Fruit fly (Drosophila melanogaster) whole organism, embryonic: ENCODE measurements around the gene Os-C.
A peak's percentile ranks its signal among the peaks of the same experiment; 100 is the strongest.

ENCODE experiments used
- B-H1 ChIP-seq: fragments of 200-800 bp; sonication (Bioruptor generic); IDR thresholded peaks from 3 replicates; pipeline ENCODE4 v1.3.6; 2022; ENCODE audit warnings: missing biosample characterization, missing genetic modification characterization
- B-H2 ChIP-seq: fragments of 200-800 bp; sonication (Bioruptor generic); optimal IDR thresholded peaks from 2 replicates; lab custom pipeline; 2018; ENCODE audit warnings: missing biosample characterization, mild to moderate bottlenecking, missing genetic modification characterization
- Bdp1 ChIP-seq: fragments of 200-800 bp; sonication (Bioruptor generic); optimal IDR thresholded peaks from 3 replicates; lab custom pipeline; 2016; ENCODE audit warnings: missing biosample characterization, missing genetic modification characterization
- Bgb ChIP-seq: fragments of 200-800 bp; sonication (Bioruptor generic); IDR thresholded peaks from 2 replicates; pipeline ENCODE4 v1.3.6; 2022; ENCODE audit warnings: missing biosample characterization, missing genetic modification characterization; ENCODE audit not compliant: partially characterized antibody
- CG11696 ChIP-seq: fragments of 200-800 bp; sonication (Bioruptor generic); IDR thresholded peaks from 2 replicates; pipeline ENCODE4 v1.3.6; 2022; ENCODE audit warnings: missing biosample characterization, missing genetic modification characterization
- CG12155 ChIP-seq: fragments of 200-800 bp; sonication (Bioruptor generic); optimal IDR thresholded peaks from 3 replicates; lab custom pipeline; 2016; ENCODE audit warnings: missing biosample characterization, missing genetic modification characterization
- CG12299 ChIP-seq: fragments of 200-800 bp; sonication (Bioruptor generic); optimal IDR thresholded peaks from 2 replicates; lab custom pipeline; 2018; ENCODE audit warnings: missing biosample characterization, mild to moderate bottlenecking, missing genetic modification characterization
- CG14710 ChIP-seq: fragments of 200-800 bp; sonication (Bioruptor generic); optimal IDR thresholded peaks from 3 replicates; lab custom pipeline; 2019; ENCODE audit warnings: missing biosample characterization, mild to moderate bottlenecking, missing genetic modification characterization, moderate library complexity
- CG15011 ChIP-seq: fragments of 200-800 bp; sonication (Bioruptor generic); optimal IDR thresholded peaks from 3 replicates; lab custom pipeline; 2018; ENCODE audit warnings: missing biosample characterization, mild to moderate bottlenecking, missing genetic modification characterization
- CG15601 ChIP-seq: fragments of 200-800 bp; sonication (Bioruptor generic); optimal IDR thresholded peaks from 3 replicates; lab custom pipeline; 2019; ENCODE audit warnings: missing biosample characterization, mild to moderate bottlenecking, missing genetic modification characterization, moderate library complexity
- CG18476 ChIP-seq: fragments of 200-800 bp; sonication (Bioruptor generic); optimal IDR thresholded peaks from 2 replicates; lab custom pipeline; 2016; ENCODE audit warnings: missing biosample characterization, mild to moderate bottlenecking, missing genetic modification characterization
- CG3065 ChIP-seq: fragments of 200-800 bp; sonication (Bioruptor generic); optimal IDR thresholded peaks from 2 replicates; lab custom pipeline; 2016; ENCODE audit warnings: missing biosample characterization, missing genetic modification characterization
- CG32772 ChIP-seq: fragments of 200-800 bp; sonication (Bioruptor generic); IDR thresholded peaks from 2 replicates; pipeline ENCODE4 v1.3.6; 2022; ENCODE audit warnings: missing biosample characterization, missing genetic modification characterization
- CG33213 ChIP-seq: fragments of 200-800 bp; sonication (Bioruptor generic); optimal IDR thresholded peaks from 3 replicates; lab custom pipeline; 2016; ENCODE audit warnings: missing biosample characterization, missing genetic modification characterization
- CG34422 ChIP-seq: fragments of 200-800 bp; sonication (Bioruptor generic); IDR thresholded peaks from 3 replicates; pipeline ENCODE4 v1.3.6; 2022; ENCODE audit warnings: missing biosample characterization, missing genetic modification characterization
- CG4730 ChIP-seq: fragments of 200-800 bp; sonication (Bioruptor generic); IDR thresholded peaks from 2 replicates; pipeline ENCODE4 v1.3.6; 2022; ENCODE audit warnings: missing biosample characterization, missing genetic modification characterization
- CG5245 ChIP-seq: fragments of 200-800 bp; sonication (Bioruptor generic); optimal IDR thresholded peaks from 3 replicates; lab custom pipeline; 2016; ENCODE audit warnings: missing biosample characterization, missing genetic modification characterization
- CG6175 ChIP-seq: fragments of 200-800 bp; sonication (Bioruptor generic); IDR thresholded peaks from 3 replicates; pipeline ENCODE4 v1.3.6; 2022; ENCODE audit warnings: missing biosample characterization, missing genetic modification characterization
- CG7786 ChIP-seq: fragments of 200-800 bp; sonication (Bioruptor generic); optimal IDR thresholded peaks from 2 replicates; lab custom pipeline; 2016; ENCODE audit warnings: missing biosample characterization, missing genetic modification characterization
- CG8924 ChIP-seq: fragments of 200-800 bp; optimal IDR thresholded peaks from 3 replicates; lab custom pipeline; 2019; ENCODE audit warnings: missing biosample characterization, mild to moderate bottlenecking, missing genetic modification characterization, moderate library complexity
- CTCF ChIP-seq: fragments of 200-800 bp; sonication (Bioruptor generic); optimal IDR thresholded peaks from 2 replicates; lab custom pipeline; 2017; ENCODE audit warnings: missing biosample characterization, mild to moderate bottlenecking, missing genetic modification characterization, moderate library complexity
- Dll ChIP-seq: fragments of 200-800 bp; sonication (Bioruptor generic); IDR thresholded peaks from 4 replicates; pipeline ENCODE4 v1.3.6; 2022; ENCODE audit warnings: missing biosample characterization, missing genetic modification characterization; ENCODE audit not compliant: partially characterized antibody
- ERR ChIP-seq: fragments of 200-800 bp; sonication (Bioruptor generic); optimal IDR thresholded peaks from 2 replicates; lab custom pipeline; 2016; ENCODE audit warnings: missing biosample characterization, missing genetic modification characterization
- Eip74EF ChIP-seq, 2 experiments: fragments of 200-800 bp in 1 of 2; fragments of >200 bp in 1 of 2; sonication (Bioruptor generic) in 1 of 2; optimal IDR thresholded peaks; 2 replicates each; lab custom pipeline; 2017 to 2019; ENCODE audit warnings: missing biosample characterization in 2 of 2, missing genetic modification characterization in 2 of 2, mild to moderate bottlenecking in 1 of 2, moderate library complexity in 1 of 2
- H2.0 ChIP-seq: fragments of 200-800 bp; sonication (Bioruptor generic); IDR thresholded peaks from 2 replicates; pipeline ENCODE4 v1.3.6; 2022; ENCODE audit warnings: missing biosample characterization, missing genetic modification characterization
- HLH3B ChIP-seq: fragments of 200-800 bp; sonication (Bioruptor generic); IDR thresholded peaks from 2 replicates; pipeline ENCODE4 v1.3.6; 2022; ENCODE audit warnings: missing biosample characterization, missing genetic modification characterization
- HmgZ ChIP-seq: fragments of 200-800 bp; sonication (Bioruptor generic); optimal IDR thresholded peaks from 2 replicates; lab custom pipeline; 2018; ENCODE audit warnings: missing biosample characterization, mild to moderate bottlenecking, missing genetic modification characterization
- Kr ChIP-seq: fragments of 200-800 bp; sonication (Bioruptor generic); optimal IDR thresholded peaks from 2 replicates; lab custom pipeline; 2017; ENCODE audit warnings: missing biosample characterization, mild to moderate bottlenecking, missing genetic modification characterization
- Oaz ChIP-seq: fragments of 200-800 bp; sonication (Bioruptor generic); IDR thresholded peaks from 2 replicates; pipeline ENCODE4 v1.3.6; 2022; ENCODE audit warnings: missing biosample characterization, missing genetic modification characterization
- Sry-β ChIP-seq: fragments of 200-800 bp; sonication (Bioruptor generic); optimal IDR thresholded peaks from 2 replicates; lab custom pipeline; 2018; ENCODE audit warnings: missing biosample characterization, mild to moderate bottlenecking, missing genetic modification characterization, moderate library complexity
- bab2 ChIP-seq: fragments of 200-800 bp; sonication (Bioruptor generic); optimal IDR thresholded peaks from 2 replicates; lab custom pipeline; 2016; ENCODE audit warnings: missing biosample characterization, missing genetic modification characterization
- cas ChIP-seq: fragments of 200-800 bp; sonication (Bioruptor generic); IDR thresholded peaks from 2 replicates; pipeline ENCODE4 v1.3.6; 2022; ENCODE audit warnings: missing biosample characterization, missing genetic modification characterization
- chinmo ChIP-seq: fragments of 200-800 bp; sonication (Bioruptor generic); IDR thresholded peaks from 4 replicates; pipeline ENCODE4 v1.3.6; 2022; ENCODE audit warnings: missing biosample characterization, missing genetic modification characterization; ENCODE audit not compliant: partially characterized antibody
- chm ChIP-seq: fragments of 200-800 bp; sonication (Bioruptor generic); IDR thresholded peaks from 2 replicates; pipeline ENCODE4 v1.3.6; 2022; ENCODE audit warnings: missing biosample characterization, missing genetic modification characterization
- dati ChIP-seq: fragments of 200-800 bp; sonication (Bioruptor generic); IDR thresholded peaks from 2 replicates; pipeline ENCODE4 v1.3.6; 2022; ENCODE audit warnings: missing biosample characterization, missing genetic modification characterization
- dpn ChIP-seq, 2 experiments: fragments of 200-800 bp; sonication (Bioruptor generic); optimal IDR thresholded peaks; 3 replicates each; lab custom pipeline; 2016; ENCODE audit warnings: missing biosample characterization in 2 of 2, missing genetic modification characterization in 2 of 2
- fd102C ChIP-seq: fragments of 200-800 bp; sonication (Bioruptor generic); optimal IDR thresholded peaks from 2 replicates; lab custom pipeline; 2018; ENCODE audit warnings: missing biosample characterization, mild to moderate bottlenecking, missing genetic modification characterization, moderate library complexity
- fu2 ChIP-seq: fragments of 200-800 bp; sonication (Bioruptor generic); optimal IDR thresholded peaks from 2 replicates; lab custom pipeline; 2016; ENCODE audit warnings: missing biosample characterization, missing genetic modification characterization
- gfzf ChIP-seq: fragments of 200-800 bp; sonication (Bioruptor generic); optimal IDR thresholded peaks from 2 replicates; lab custom pipeline; 2016; ENCODE audit warnings: missing biosample characterization, mild to moderate bottlenecking, missing genetic modification characterization, moderate library complexity
- gsb ChIP-seq: fragments of 200-800 bp; sonication (Bioruptor generic); IDR thresholded peaks from 2 replicates; pipeline ENCODE4 v1.3.6; 2022; ENCODE audit warnings: missing biosample characterization, missing genetic modification characterization
- h ChIP-seq: fragments of >200 bp; optimal IDR thresholded peaks from 2 replicates; lab custom pipeline; 2017
- knrl ChIP-seq: fragments of 200-800 bp; sonication (Bioruptor generic); IDR thresholded peaks from 3 replicates; pipeline ENCODE4 v1.3.6; 2022; ENCODE audit warnings: missing biosample characterization, missing genetic modification characterization; ENCODE audit not compliant: partially characterized antibody
- org-1 ChIP-seq: fragments of 200-800 bp; sonication (Bioruptor generic); optimal IDR thresholded peaks from 2 replicates; lab custom pipeline; 2017; ENCODE audit warnings: missing biosample characterization, missing genetic modification characterization
- phol ChIP-seq: fragments of 200-800 bp; sonication (Bioruptor generic); optimal IDR thresholded peaks from 3 replicates; lab custom pipeline; 2018; ENCODE audit warnings: missing biosample characterization, mild to moderate bottlenecking, missing genetic modification characterization, moderate library complexity
- pzg ChIP-seq: fragments of 200-800 bp; sonication (Bioruptor generic); optimal IDR thresholded peaks from 3 replicates; lab custom pipeline; 2018; ENCODE audit warnings: missing biosample characterization, mild to moderate bottlenecking, missing genetic modification characterization, moderate library complexity
- schlank ChIP-seq: fragments of 200-800 bp; sonication (Bioruptor generic); optimal IDR thresholded peaks from 2 replicates; lab custom pipeline; 2018; ENCODE audit warnings: missing biosample characterization, mild to moderate bottlenecking, missing genetic modification characterization
- tio ChIP-seq: fragments of 200-800 bp; sonication (Bioruptor generic); optimal IDR thresholded peaks from 2 replicates; lab custom pipeline; 2017; ENCODE audit warnings: missing biosample characterization, missing genetic modification characterization, inconsistent platforms
- tna ChIP-seq: fragments of 200-800 bp; sonication (Bioruptor generic); IDR thresholded peaks from 2 replicates; pipeline ENCODE4 v1.3.6; 2022; ENCODE audit warnings: missing biosample characterization, missing genetic modification characterization; ENCODE audit not compliant: partially characterized antibody
- trem ChIP-seq: fragments of 200-800 bp; optimal IDR thresholded peaks from 3 replicates; lab custom pipeline; 2019; ENCODE audit warnings: missing biosample characterization, mild to moderate bottlenecking, missing genetic modification characterization, moderate library complexity
- tup ChIP-seq: fragments of 200-800 bp; sonication (Bioruptor generic); optimal IDR thresholded peaks from 2 replicates; lab custom pipeline; 2016; ENCODE audit warnings: missing biosample characterization, mild to moderate bottlenecking, missing genetic modification characterization, moderate library complexity
- yki ChIP-seq: fragments of >200 bp; optimal IDR thresholded peaks from 3 replicates; lab custom pipeline; 2018
- zfh1 ChIP-seq: fragments of 200-800 bp; sonication (Bioruptor generic); IDR thresholded peaks from 3 replicates; pipeline ENCODE4 v1.3.6; 2022; ENCODE audit warnings: missing biosample characterization, missing genetic modification characterization

Os-C gene

dm6 chr3R:8009080-8009620, 30.4 kb downstream of the Os-C start, which contains the start of the genes CG11052 and CG3223 (continued):
- TF ChIP-seq Eip74EF (GFP tag; optimal IDR thresholded peaks at IDR 0.05; lab: Kevin White, UChicago) (no peak), CG11696 (GFP tag; lab: Robert Waterston, UW) (no peak), CG32772 (no peak), CG4730 (GFP tag; lab: Robert Waterston, UW) (no peak), CG15601 (tag; lab: Kevin White, UChicago) (peak; percentile 30), schlank (tag; lab: Kevin White, UChicago) (no peak), tna (GFP tag; lab: Robert Waterston, UW) (no peak), CG34422 (no peak), gfzf (GFP tag; lab: Kevin White, UChicago) (peak; percentile 49), HmgZ (tag; lab: Kevin White, UChicago) (peak; percentile 66), pzg (GFP tag; lab: Kevin White, UChicago) (peak; percentile 72), CG12299 (tag; lab: Kevin White, UChicago) (no peak), gsb (GFP tag; lab: Robert Waterston, UW) (no peak), yki (lab: Kevin White, UChicago) (no peak), org-1 (GFP tag; lab: Kevin White, UChicago) (no peak), dati (GFP tag; lab: Robert Waterston, UW) (no peak), phol (peak; percentile 22), CG7786 (peak; percentile 12), CG14710 (peak; percentile 45), chm (no peak), zfh1 (GFP tag; lab: Robert Waterston, UW) (0 out of 3 replicates have a peak, but pooled peaks have one; percentile 27), CG6175 (no peak), B-H1 (no peak), CG3065 (GFP tag; lab: Kevin White, UChicago) (no peak), tio (GFP tag; lab: Kevin White, UChicago) (no peak), h (lab: Kevin White, UChicago) (no peak), Sry-β (GFP tag; lab: Kevin White, UChicago) (peak; percentile 81), Oaz (no peak), H2.0 (no peak), dpn (GFP tag; optimal IDR thresholded peaks at IDR 0.05; lab: Kevin White, UChicago) (peak in 1 of 2 experiments; percentile 21), ERR (peak; percentile 47), cas (GFP tag; lab: Robert Waterston, UW) (no peak), knrl (GFP tag; lab: Robert Waterston, UW) (0 out of 3 replicates have a peak, but pooled peaks have one; percentile 22), bab2 (GFP tag; lab: Kevin White, UChicago) (no peak), Bdp1 (no peak), trem (tag; lab: Kevin White, UChicago) (no peak), Kr (no peak), fd102C (GFP tag; lab: Kevin White, UChicago) (no peak), chinmo (GFP tag; lab: Robert Waterston, UW) (no peak), HLH3B (no peak), tup (GFP tag; lab: Kevin White, UChicago) (no peak), CTCF (GFP tag; lab: Kevin White, UChicago) (peak; percentile 20), fu2 (peak; percentile 40), CG15011 (GFP tag; lab: Kevin White, UChicago) (no peak), CG5245 (GFP tag; lab: Kevin White, UChicago) (no peak), Bgb (GFP tag; lab: Robert Waterston, UW) (peak; percentile 68), CG33213 (GFP tag; lab: Kevin White, UChicago) (no peak), CG12155 (peak; percentile 4), CG18476 (GFP tag; lab: Kevin White, UChicago) (no peak), CG8924 (tag; lab: Kevin White, UChicago) (no peak), Dll (GFP tag; lab: Robert Waterston, UW) (peak; percentile 58; the same call in 1 of the 4 replicates), B-H2 (GFP tag; lab: Kevin White, UChicago) (no peak)
